Fruit fly (Drosophila melanogaster): ENCODE results near the gene Cyp4ac3.

DNA sequence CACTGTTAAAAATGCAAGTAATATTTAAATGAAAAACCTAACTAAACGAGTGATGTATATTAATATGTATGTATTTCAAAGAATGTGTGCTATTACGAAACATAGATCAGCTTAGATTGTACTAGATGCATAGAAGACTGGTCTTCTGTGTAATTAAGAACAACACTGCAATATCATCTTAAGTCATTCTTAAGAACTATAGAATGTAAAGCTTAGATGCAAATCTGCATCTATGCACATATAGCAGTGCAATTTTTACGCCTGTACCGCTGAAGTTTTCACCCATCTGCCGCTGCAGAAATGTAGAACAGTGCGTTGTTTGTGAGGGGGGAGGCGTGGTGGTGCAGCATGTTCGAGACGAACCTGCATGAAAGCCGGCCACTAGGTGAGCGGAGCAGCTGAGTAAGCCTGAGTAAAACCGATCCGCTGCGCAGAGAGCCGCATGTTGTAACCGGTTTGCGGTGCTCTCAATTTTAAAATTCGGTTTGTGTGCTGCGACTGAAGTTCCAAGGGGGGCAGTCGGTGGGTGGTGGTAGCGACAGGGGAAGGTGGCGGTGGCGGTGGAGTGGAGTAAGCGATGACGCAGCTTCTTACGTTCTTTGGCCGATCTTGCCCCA is 28.5 kb downstream of the Cyp4ac3 start:
- TF ChIP-seq pan (optimal IDR thresholded peaks at IDR 0.05) (no peak), fru (GFP tag; optimal IDR thresholded peaks at IDR 0.05) (peak; percentile 32), psq (GFP tag; optimal IDR thresholded peaks at IDR 0.05) (no peak), Hnf4 (GFP tag; optimal IDR thresholded peaks at IDR 0.05) (no peak), h (GFP tag; optimal IDR thresholded peaks at IDR 0.05) (no peak), usp (GFP tag; optimal IDR thresholded peaks at IDR 0.05) (no peak), Hr83 (GFP tag; optimal IDR thresholded peaks at IDR 0.05; ENCODE audit: poor library complexity, severe bottlenecking) (no peak)

All from whole organism, wandering third instar larva.